Worm (Caenorhabditis elegans) whole organism, young adult: ENCODE results near the gene lurp-1.
"Not testable (repeated sequence)": the region's sequence is repeated elsewhere in the genome, so short reads cannot be mapped to it uniquely, and the experiment has no call there.

Experiments used
- F23B12.7 ChIP-seq: sonication (generic microtip); optimal IDR thresholded peaks from 2 replicates; lab custom pipeline; 2017; ENCODE audit warnings: missing genetic modification characterization, mild to moderate bottlenecking, missing compliant biosample characterization, antibody characterized with exemption, moderate library complexity; ENCODE audit not compliant: insufficient read depth
- F33H1.4 ChIP-seq: fragments of 200-800 bp; sonication (Bioruptor generic); IDR thresholded peaks from 2 replicates; pipeline ENCODE4 v1.3.6; 2022; ENCODE audit warnings: missing genetic modification reagents, missing genetic modification characterization, missing compliant biosample characterization
- T26A5.8 ChIP-seq: sonication (generic microtip); optimal IDR thresholded peaks from 2 replicates; lab custom pipeline; 2016; ENCODE audit warnings: missing genetic modification characterization, missing compliant biosample characterization
- Y67H2A.10 ChIP-seq: fragments of 200-800 bp; sonication (Bioruptor generic); conservative IDR thresholded peaks from 2 replicates; pipeline ENCODE4 v1.3.6; 2022; ENCODE audit warnings: missing genetic modification reagents, missing genetic modification characterization, missing compliant biosample characterization
- Y79H2A.3 ChIP-seq: fragments of 200-800 bp; sonication (Bioruptor generic); conservative IDR thresholded peaks from 2 replicates; pipeline ENCODE4 v1.3.6; 2022; ENCODE audit warnings: missing genetic modification reagents, missing genetic modification characterization, missing compliant biosample characterization
- aptf-2 ChIP-seq: fragments of 200-800 bp; sonication (Bioruptor generic); conservative IDR thresholded peaks from 2 replicates; pipeline ENCODE4 v1.3.6; 2022; ENCODE audit warnings: missing genetic modification reagents, missing genetic modification characterization, missing compliant biosample characterization
- attf-3 ChIP-seq: fragments of 200-800 bp; sonication (Bioruptor generic); conservative IDR thresholded peaks from 2 replicates; pipeline ENCODE4 v1.3.6; 2022; ENCODE audit warnings: missing genetic modification reagents, missing genetic modification characterization, missing compliant biosample characterization
- attf-5 ChIP-seq: fragments of 200-800 bp; sonication (Bioruptor generic); optimal IDR thresholded peaks from 2 replicates; lab custom pipeline; 2018; ENCODE audit warnings: mild to moderate bottlenecking, missing genetic modification characterization, missing compliant biosample characterization
- bed-1 ChIP-seq: fragments of 200-800 bp; sonication (Bioruptor generic); IDR thresholded peaks from 2 replicates; pipeline ENCODE4 v1.3.6; 2022; ENCODE audit warnings: missing genetic modification reagents, missing genetic modification characterization, missing compliant biosample characterization
- cebp-1 ChIP-seq, 2 experiments: fragments of 200-800 bp in 1 of 2; sonication (Bioruptor generic) in 1 of 2; sonication (generic microtip) in 1 of 2; IDR thresholded peaks in 1 of 2; optimal IDR thresholded peaks in 1 of 2; 2 replicates each; pipeline versions ENCODE4 v1.3.6 to Lab custom; 2017 to 2022; ENCODE audit warnings: missing compliant biosample characterization in 2 of 2, missing genetic modification characterization in 2 of 2, mild to moderate bottlenecking in 1 of 2, missing genetic modification reagents in 1 of 2, moderate library complexity in 1 of 2
- ceh-40 ChIP-seq: fragments of 200-800 bp; sonication (Bioruptor generic); IDR thresholded peaks from 2 replicates; pipeline ENCODE4 v1.3.6; 2022; ENCODE audit warnings: missing genetic modification characterization, missing compliant biosample characterization
- ceh-58 ChIP-seq: fragments of 200-800 bp; sonication (Bioruptor generic); IDR thresholded peaks from 2 replicates; pipeline ENCODE4 v1.3.6; 2022; ENCODE audit warnings: missing genetic modification characterization, missing compliant biosample characterization
- chd-7 ChIP-seq: sonication (generic microtip); optimal IDR thresholded peaks from 2 replicates; lab custom pipeline; 2016; ENCODE audit warnings: mild to moderate bottlenecking, missing genetic modification characterization, moderate library complexity, missing compliant biosample characterization
- die-1 ChIP-seq: sonication (generic microtip); optimal IDR thresholded peaks from 2 replicates; lab custom pipeline; 2016; ENCODE audit warnings: missing genotype, mild to moderate bottlenecking, missing genetic modification characterization, missing compliant biosample characterization
- dpff-1 ChIP-seq: sonication (generic microtip); optimal IDR thresholded peaks from 2 replicates; lab custom pipeline; 2017; ENCODE audit warnings: mild to moderate bottlenecking, missing genetic modification characterization, missing compliant biosample characterization
- egl-44 ChIP-seq: fragments of 200-800 bp; sonication (Bioruptor generic); IDR thresholded peaks from 2 replicates; pipeline ENCODE4 v1.3.6; 2022; ENCODE audit warnings: missing genetic modification reagents, missing genetic modification characterization, missing compliant biosample characterization
- ekl-4 ChIP-seq: fragments of 200-800 bp; sonication (Bioruptor generic); IDR thresholded peaks from 2 replicates; pipeline ENCODE4 v1.3.6; 2022; ENCODE audit warnings: missing genetic modification reagents, missing genetic modification characterization, missing compliant biosample characterization
- ets-4 ChIP-seq: fragments of 200-800 bp; sonication (Bioruptor generic); optimal IDR thresholded peaks from 2 replicates; lab custom pipeline; 2018; ENCODE audit warnings: mild to moderate bottlenecking, missing genetic modification characterization, missing compliant biosample characterization
- hmg-1.2 ChIP-seq: fragments of 200-800 bp; sonication (Bioruptor generic); IDR thresholded peaks from 2 replicates; pipeline ENCODE4 v1.3.6; 2022; ENCODE audit warnings: missing genetic modification reagents, missing genetic modification characterization, missing compliant biosample characterization
- let-607 ChIP-seq, 2 experiments: fragments of 200-800 bp in 1 of 2; sonication (Bioruptor generic) in 1 of 2; sonication (generic microtip) in 1 of 2; optimal IDR thresholded peaks; 2 replicates each; lab custom pipeline; 2016 to 2018; ENCODE audit warnings: mild to moderate bottlenecking in 2 of 2, missing compliant biosample characterization in 2 of 2, missing genetic modification characterization in 2 of 2, moderate library complexity in 2 of 2, missing genotype in 1 of 2
- lin-54 ChIP-seq: fragments of 200-800 bp; sonication (Bioruptor generic); optimal IDR thresholded peaks from 2 replicates; lab custom pipeline; 2018; ENCODE audit warnings: mild to moderate bottlenecking, missing genetic modification characterization, missing compliant biosample characterization
- madf-10 ChIP-seq: sonication (generic microtip); optimal IDR thresholded peaks from 2 replicates; lab custom pipeline; 2016; ENCODE audit warnings: mild to moderate bottlenecking, missing genetic modification characterization, missing compliant biosample characterization
- madf-8 ChIP-seq: fragments of 200-800 bp; sonication (Bioruptor generic); conservative IDR thresholded peaks from 2 replicates; pipeline ENCODE4 v1.3.6; 2022; ENCODE audit warnings: missing genetic modification reagents, missing genetic modification characterization, missing compliant biosample characterization
- mxl-1 ChIP-seq: sonication (generic microtip); optimal IDR thresholded peaks from 2 replicates; lab custom pipeline; 2016; ENCODE audit warnings: missing genetic modification characterization, missing compliant biosample characterization
- nhr-179 ChIP-seq: sonication (generic microtip); optimal IDR thresholded peaks from 2 replicates; lab custom pipeline; 2016; ENCODE audit warnings: mild to moderate bottlenecking, missing genetic modification characterization, missing compliant biosample characterization
- rcor-1 ChIP-seq: fragments of 200-800 bp; sonication (Bioruptor generic); IDR thresholded peaks from 2 replicates; pipeline ENCODE4 v1.3.6; 2022; ENCODE audit warnings: missing genetic modification reagents, missing genetic modification characterization, missing compliant biosample characterization
- sea-2 ChIP-seq: fragments of 200-800 bp; sonication (Bioruptor generic); IDR thresholded peaks from 2 replicates; pipeline ENCODE4 v1.3.6; 2022; ENCODE audit warnings: missing genetic modification characterization, missing compliant biosample characterization
- snpc-1.1 ChIP-seq: sonication (generic microtip); optimal IDR thresholded peaks from 2 replicates; lab custom pipeline; 2017; ENCODE audit warnings: missing genetic modification characterization, mild to moderate bottlenecking, missing compliant biosample characterization, antibody characterized with exemption, moderate library complexity, missing genotype, missing genetic modification reagents; ENCODE audit not compliant: insufficient read depth
- snpc-4 ChIP-seq, 5 experiments: fragments of 150-350 bp in 1 of 5; sonication (generic microtip) in 4 of 5; optimal IDR thresholded peaks; 2 replicates each; lab custom pipeline; 2014 to 2018; ENCODE audit warnings: missing genetic modification characterization in 5 of 5, missing biosample characterization in 3 of 5, antibody characterized with exemption in 2 of 5, mild to moderate bottlenecking in 2 of 5, missing compliant biosample characterization in 2 of 5, missing genotype in 2 of 5, moderate library complexity in 2 of 5, missing genetic modification reagents in 1 of 5
- sptf-2 ChIP-seq: fragments of 200-800 bp; sonication (Bioruptor generic); optimal IDR thresholded peaks from 2 replicates; lab custom pipeline; 2018; ENCODE audit warnings: mild to moderate bottlenecking, missing genetic modification characterization, missing compliant biosample characterization
- tbp1 ChIP-seq: fragments of 200-800 bp; sonication (Bioruptor generic); optimal IDR thresholded peaks from 2 replicates; lab custom pipeline; 2018; ENCODE audit warnings: mild to moderate bottlenecking, missing genetic modification characterization, missing compliant biosample characterization
- tbx-9 ChIP-seq: sonication (generic microtip); optimal IDR thresholded peaks from 2 replicates; lab custom pipeline; 2016; ENCODE audit warnings: borderline replicate concordance, missing genetic modification characterization, inconsistent platforms, missing compliant biosample characterization
- zfh-2 ChIP-seq: fragments of 200-800 bp; sonication (Bioruptor generic); conservative IDR thresholded peaks from 2 replicates; pipeline ENCODE4 v1.3.6; 2022; ENCODE audit warnings: missing genetic modification reagents, missing genetic modification characterization, missing compliant biosample characterization
- ztf-26 ChIP-seq: sonication (generic microtip); optimal IDR thresholded peaks from 2 replicates; lab custom pipeline; 2017; ENCODE audit warnings: missing genetic modification characterization, missing compliant biosample characterization
- ztf-6 ChIP-seq: fragments of 200-800 bp; sonication (Bioruptor generic); IDR thresholded peaks from 2 replicates; pipeline ENCODE4 v1.3.6; 2022; ENCODE audit warnings: missing genetic modification reagents, missing genetic modification characterization, missing compliant biosample characterization

The lurp-1 gene

ce11 chrII:10904379-10904778 is 23.7 kb downstream of the lurp-1 start, which contains the start of gene sra-12:
Gene sra-12, minus strand, starts transcription at chrII:10904479.
- TF ChIP-seq snpc-1.1; ztf-6 (GFP tag; lab: Robert Waterston, UW); ets-4 (GFP tag; lab: Kevin White, UChicago): not testable (repeated sequence)

ce11 chrII:10910219-10910618 is 29.5 kb downstream of the lurp-1 start, which contains the start of gene sra-11:
Gene sra-11, minus strand, starts transcription at chrII:10910319.
- no peak for TF ChIP-seq sea-2 (GFP tag; lab: Robert Waterston, UW)
- no peak for TF ChIP-seq rcor-1
- no peak for TF ChIP-seq chd-7 (tag; lab: Kevin White, UChicago)
- no peak for TF ChIP-seq egl-44 (GFP tag; lab: Robert Waterston, UW)
- TF ChIP-seq tbp1 (GFP tag; lab: Kevin White, UChicago): no peak
- no peak for TF ChIP-seq ekl-4 (GFP tag; lab: Robert Waterston, UW)
- TF ChIP-seq Y79H2A.3 (GFP tag; lab: Robert Waterston, UW): no peak
- TF ChIP-seq F23B12.7: no peak
- TF ChIP-seq cebp-1 (GFP tag; IDR thresholded peaks at IDR 0.05; lab: Robert Waterston, UW): no peak
- no peak for TF ChIP-seq cebp-1 (tag; optimal IDR thresholded peaks at IDR 0.05; lab: Kevin White, UChicago)
- TF ChIP-seq attf-5 (GFP tag; lab: Kevin White, UChicago): no peak
- no peak for TF ChIP-seq attf-3
- TF ChIP-seq nhr-179 (tag; lab: Kevin White, UChicago): no peak
- no peak for TF ChIP-seq madf-8 (GFP tag; lab: Robert Waterston, UW)
- no peak for TF ChIP-seq die-1
- TF ChIP-seq T26A5.8 (tag; lab: Kevin White, UChicago): no peak
- no peak for TF ChIP-seq mxl-1 (tag; lab: Kevin White, UChicago)
- no peak for TF ChIP-seq snpc-4 (GFP tag; optimal IDR thresholded peaks at IDR 0.05; lab: Kevin White, UChicago)
- no peak for TF ChIP-seq snpc-4 (tag; optimal IDR thresholded peaks at IDR 0.05; lab: Kevin White, UChicago)
- TF ChIP-seq tbx-9 (tag; lab: Kevin White, UChicago): no peak

- TF ChIP-seq let-607 (tag; optimal IDR thresholded peaks at IDR 0.05; lab: Kevin White, UChicago): no peak
- TF ChIP-seq ztf-26 (tag; lab: Kevin White, UChicago): no peak
- no peak for TF ChIP-seq dpff-1
- no peak for TF ChIP-seq aptf-2
- no peak for TF ChIP-seq hmg-1.2 (GFP tag; lab: Robert Waterston, UW)
- no peak for TF ChIP-seq ceh-40
- no peak for TF ChIP-seq Y67H2A.10 (GFP tag; lab: Robert Waterston, UW)
- TF ChIP-seq nhr-179 (tag; lab: Kevin White, UChicago): no peak
- TF ChIP-seq sptf-2 (GFP tag; lab: Kevin White, UChicago): no peak
- no peak for TF ChIP-seq bed-1 (GFP tag; lab: Robert Waterston, UW)
- TF ChIP-seq madf-10: no peak
- no peak for TF ChIP-seq zfh-2
- TF ChIP-seq lin-54 (GFP tag; lab: Kevin White, UChicago): no peak
- no peak for TF ChIP-seq F33H1.4
- TF ChIP-seq ceh-58 (GFP tag; lab: Robert Waterston, UW): no peak
- TF ChIP-seq F23B12.7: no peak
Observed at ce11 chrII:10912995-10913394, 32.3 kb downstream of the lurp-1 start.
